Fruit fly (Drosophila melanogaster) whole organism: Measurements from ENCODE around the gene Zip99C.

ENCODE experiments used
- CG8478 ChIP-seq: fragments of >200 bp; optimal IDR thresholded peaks from 2 replicates; lab custom pipeline; 2018; ENCODE audit warnings: inconsistent platforms
- Dll ChIP-seq: fragments of >200 bp; optimal IDR thresholded peaks from 2 replicates; lab custom pipeline; 2017
- EcR ChIP-seq, 2 experiments: fragments of >200 bp; optimal IDR thresholded peaks; 2 replicates each; lab custom pipeline; 2017; ENCODE audit warnings: missing biosample characterization in 2 of 2, missing genetic modification characterization in 2 of 2, missing genetic modification reagents in 2 of 2
- pan ChIP-seq: fragments of >200 bp; optimal IDR thresholded peaks from 2 replicates; lab custom pipeline; 2017
- psq ChIP-seq: fragments of >200 bp; optimal IDR thresholded peaks from 2 replicates; lab custom pipeline; 2017
- usp ChIP-seq: fragments of >200 bp; optimal IDR thresholded peaks from 2 replicates; lab custom pipeline; 2017; ENCODE audit warnings: missing biosample characterization, missing genetic modification characterization, mixed read lengths

Zip99C gene

DNA sequence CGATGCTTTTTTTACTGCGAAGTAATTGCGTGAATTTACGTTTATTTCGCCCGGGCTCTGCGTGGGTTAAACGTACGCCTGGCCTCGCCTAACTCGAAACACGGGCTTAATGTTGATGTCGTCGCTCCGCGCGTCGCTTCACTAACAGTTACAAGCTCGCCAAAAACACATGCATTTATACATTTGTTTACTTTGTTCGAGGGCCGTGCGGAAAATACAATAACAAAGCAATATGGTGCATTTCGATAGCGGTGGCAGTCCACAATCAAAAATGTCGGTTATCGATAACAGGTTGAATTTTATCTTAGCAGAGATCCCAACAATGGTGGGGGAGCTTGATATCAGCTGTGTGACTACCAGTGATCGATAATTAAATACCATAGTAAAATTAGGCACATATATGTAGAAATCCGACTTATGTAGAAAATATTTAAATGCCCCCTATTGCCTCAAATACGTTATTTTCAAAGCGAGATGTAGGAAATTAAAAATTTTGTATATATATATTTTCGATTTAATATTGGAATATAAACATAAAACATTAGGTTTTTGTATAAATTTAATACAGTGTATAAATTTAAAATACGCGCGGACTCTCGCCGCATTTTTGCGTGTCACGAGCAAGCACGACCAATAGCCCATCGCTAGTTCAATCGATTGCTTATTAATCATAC lies at the start of gene Zip99C:
Zip99C (minus strand) TSS at position 220 of the 674 bp plus-strand sequence.
- no peak for TF ChIP-seq usp (GFP tag; lab: Kevin White, UChicago)

dm6 chr3R:29914246-29914645 lies 45.6 kb upstream of the Zip99C start, which contains the start of gene Capa:
TSS of gene Capa (minus strand) at chr3R:29914346.
- TF ChIP-seq EcR (GFP tag; optimal IDR thresholded peaks at IDR 0.05; lab: Kevin White, UChicago) (no peak), psq (no peak), usp (GFP tag; lab: Kevin White, UChicago) (no peak), Dll (lab: Kevin White, UChicago) (no peak), pan (lab: Kevin White, UChicago) (no peak), CG8478 (lab: Kevin White, UChicago) (no peak)

DNA sequence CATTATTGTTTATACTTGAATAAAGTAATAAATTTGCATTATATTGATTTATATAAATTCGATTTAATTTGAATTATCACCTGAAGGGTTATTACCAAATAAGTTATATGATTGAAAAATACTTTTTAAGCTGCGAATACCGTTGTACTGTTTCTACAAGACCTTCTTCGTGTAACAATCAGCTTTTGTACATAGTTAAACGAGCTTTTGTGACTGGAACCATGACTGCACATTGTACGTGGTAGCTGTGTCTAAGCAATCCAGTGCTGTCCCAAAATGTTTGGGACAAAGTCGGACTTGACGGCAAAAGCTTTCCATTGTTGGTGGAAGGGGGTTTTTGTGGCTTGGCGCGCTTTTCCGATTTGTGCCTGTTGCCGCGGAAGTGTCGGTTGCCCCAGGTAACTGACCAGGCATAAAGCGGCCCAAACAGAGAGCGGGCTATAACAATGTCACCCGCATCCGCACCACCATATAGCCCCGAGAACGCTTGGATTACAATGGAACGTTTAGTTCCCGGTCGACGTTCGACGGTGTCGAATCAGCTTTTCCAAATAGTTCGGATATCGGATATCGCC lies 39.0 kb upstream of the Zip99C start, which contains the start of gene CG31036:
CG31036 (plus strand) TSS at position 507 of the 575 bp plus-strand sequence.
- TF ChIP-seq Dll (lab: Kevin White, UChicago): no peak
- TF ChIP-seq usp (GFP tag; lab: Kevin White, UChicago): no peak
- TF ChIP-seq EcR (GFP tag; optimal IDR thresholded peaks at IDR 0.05; lab: Kevin White, UChicago): no peak
- no peak for TF ChIP-seq pan (lab: Kevin White, UChicago)
- no peak for TF ChIP-seq psq
- TF ChIP-seq CG8478 (lab: Kevin White, UChicago): no peak

dm6 chr3R:29905164-29905563 lies 36.5 kb upstream of the Zip99C start, which contains the start of gene CG15515:
TSS of gene CG15515 (plus strand) at chr3R:29905464.
- TF ChIP-seq Dll (lab: Kevin White, UChicago) (no peak), psq (no peak), pan (lab: Kevin White, UChicago) (no peak), CG8478 (lab: Kevin White, UChicago) (no peak), EcR (GFP tag; optimal IDR thresholded peaks at IDR 0.05; lab: Kevin White, UChicago) (no peak), usp (GFP tag; lab: Kevin White, UChicago) (no peak)

DNA sequence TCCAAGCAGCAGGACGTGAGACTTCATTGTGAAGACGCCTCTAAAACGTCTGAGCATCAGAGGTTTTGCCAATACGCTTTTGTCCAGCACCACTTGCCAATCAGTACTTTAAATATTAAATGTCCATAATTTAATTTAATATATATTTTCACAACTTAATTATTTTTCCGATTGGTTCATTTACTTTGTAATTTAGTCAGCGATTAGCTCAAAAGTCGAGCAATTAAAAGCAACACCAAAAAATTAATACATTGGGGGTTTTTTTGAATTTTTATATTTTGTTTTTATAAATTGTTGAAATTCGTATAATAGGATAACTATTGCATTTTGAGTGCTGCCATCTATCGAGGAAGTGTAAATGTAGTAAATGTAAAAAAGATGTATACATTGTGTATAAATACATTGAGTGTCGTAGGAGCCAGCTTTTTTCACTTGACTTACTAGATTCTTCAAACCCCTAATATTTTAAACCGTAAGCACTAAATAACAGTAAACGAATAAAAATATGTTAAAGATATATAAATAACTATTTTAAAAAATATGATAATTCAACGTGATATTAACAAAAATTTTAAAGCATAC lies 35.2 kb upstream of the Zip99C start, which contains the start of gene CG15517:
CG15517 (minus strand) TSS at position 51 of the 582 bp plus-strand sequence.
- TF ChIP-seq Dll (lab: Kevin White, UChicago): no peak
- TF ChIP-seq CG8478 (lab: Kevin White, UChicago): no peak
- no peak for TF ChIP-seq EcR (GFP tag; optimal IDR thresholded peaks at IDR 0.05; lab: Kevin White, UChicago)

dm6 chr3R:29899635-29900034 lies 30.9 kb upstream of the Zip99C start:
- no peak for TF ChIP-seq CG8478 (lab: Kevin White, UChicago)
- no peak for TF ChIP-seq psq
- no peak for TF ChIP-seq pan (lab: Kevin White, UChicago)
- TF ChIP-seq Dll (lab: Kevin White, UChicago): no peak
- no peak for TF ChIP-seq usp (GFP tag; lab: Kevin White, UChicago)
- no peak for TF ChIP-seq EcR (GFP tag; optimal IDR thresholded peaks at IDR 0.05; lab: Kevin White, UChicago)

DNA sequence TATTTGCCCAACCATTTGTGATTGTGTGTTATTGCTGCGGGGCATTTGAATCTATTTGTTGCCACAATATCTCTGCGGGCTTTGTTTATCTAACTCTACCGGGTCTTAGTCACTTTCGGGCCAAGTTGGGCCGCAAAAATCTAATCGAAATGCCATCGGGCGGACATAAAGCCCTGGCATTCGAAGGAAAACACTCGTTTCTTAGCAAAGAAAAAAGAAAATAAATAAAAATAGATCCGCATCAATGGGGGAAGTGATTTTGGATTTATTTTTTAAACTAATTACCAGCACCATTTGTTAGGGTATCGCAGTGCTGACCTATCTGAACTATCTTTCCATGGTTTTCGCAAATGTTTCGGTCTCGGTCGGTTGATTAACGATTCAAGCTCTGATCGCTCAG lies 29.9 kb upstream of the Zip99C start:
- TF ChIP-seq usp (GFP tag; lab: Kevin White, UChicago) (no peak), CG8478 (lab: Kevin White, UChicago) (no peak), pan (lab: Kevin White, UChicago) (no peak), psq (no peak), Dll (lab: Kevin White, UChicago) (no peak), EcR (GFP tag; optimal IDR thresholded peaks at IDR 0.05; lab: Kevin White, UChicago) (no peak)

DNA sequence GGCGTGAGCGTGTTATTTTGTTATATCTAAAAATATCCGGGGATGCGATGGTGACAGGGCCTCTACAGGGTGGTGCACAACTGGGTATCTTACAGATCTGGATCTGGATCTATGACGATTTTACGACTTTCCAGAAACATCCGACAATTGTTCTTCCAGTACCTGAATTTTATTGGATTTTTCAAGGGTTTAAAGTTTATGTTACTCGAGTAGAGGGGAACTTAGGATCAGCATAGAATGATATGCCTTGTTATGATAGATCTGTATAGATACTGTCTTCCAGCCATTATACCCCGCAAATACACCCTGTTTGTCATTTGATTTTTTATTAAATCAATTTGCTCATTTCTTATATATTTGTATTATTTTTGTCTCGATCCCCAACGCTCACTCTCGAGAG lies 25.7 kb upstream of the Zip99C start:
- TF ChIP-seq pan (lab: Kevin White, UChicago): no peak
- no peak for TF ChIP-seq psq
- no peak for TF ChIP-seq EcR (GFP tag; optimal IDR thresholded peaks at IDR 0.05; lab: Kevin White, UChicago)
- no peak for TF ChIP-seq Dll (lab: Kevin White, UChicago)
- TF ChIP-seq CG8478 (lab: Kevin White, UChicago): no peak
- no peak for TF ChIP-seq usp (GFP tag; lab: Kevin White, UChicago)

- TF ChIP-seq usp (GFP tag; lab: Kevin White, UChicago) (no peak), pan (lab: Kevin White, UChicago) (no peak), CG8478 (lab: Kevin White, UChicago) (no peak)
These were observed 24.3 kb upstream of the Zip99C start for dm6 chr3R:29893030-29893429.

DNA sequence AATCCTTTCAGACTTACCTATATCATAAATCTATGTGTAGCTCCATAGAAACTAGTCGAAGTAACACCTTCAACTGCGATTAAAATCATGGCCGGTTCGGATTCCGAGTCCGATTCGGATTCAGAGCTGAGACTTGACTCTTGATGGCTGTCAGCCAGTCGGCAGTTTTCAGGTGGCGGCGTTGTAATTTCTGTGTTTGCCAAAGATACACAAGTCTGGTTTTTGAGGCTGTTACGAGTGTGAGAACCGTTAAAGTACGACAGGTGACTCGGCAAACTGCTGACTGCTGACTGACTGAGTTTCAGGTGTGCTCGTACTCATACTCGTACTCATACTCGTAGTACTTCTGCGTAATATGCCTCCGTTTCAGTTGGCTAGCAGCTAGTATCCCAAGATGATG lies 22.5 kb upstream of the Zip99C start:
- TF ChIP-seq psq: no peak
- TF ChIP-seq EcR (GFP tag; optimal IDR thresholded peaks at IDR 0.05; lab: Kevin White, UChicago): no peak
- no peak for TF ChIP-seq pan (lab: Kevin White, UChicago)
- no peak for TF ChIP-seq Dll (lab: Kevin White, UChicago)
- TF ChIP-seq CG8478 (lab: Kevin White, UChicago): no peak
- no peak for TF ChIP-seq usp (GFP tag; lab: Kevin White, UChicago)

DNA sequence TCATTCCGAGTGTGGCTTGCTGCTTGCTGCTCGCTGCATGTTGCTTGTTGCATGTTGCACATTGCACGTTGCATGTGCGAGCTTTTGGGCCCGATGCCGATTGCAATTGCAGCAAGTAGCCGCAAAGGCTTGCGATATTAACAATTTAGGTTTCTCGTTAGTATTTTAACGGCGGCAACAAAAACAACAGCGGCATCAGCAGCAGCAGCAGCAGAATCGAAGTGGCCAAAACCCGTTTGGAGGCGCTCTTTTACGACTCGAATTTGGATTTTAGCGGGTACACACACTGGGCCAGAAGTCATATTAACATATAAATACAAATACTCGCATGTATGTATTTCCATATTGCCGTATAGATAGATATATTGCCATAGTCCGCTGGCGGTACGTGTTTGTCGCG lies 11.6 kb upstream of the Zip99C start:
- no peak for TF ChIP-seq CG8478 (lab: Kevin White, UChicago)
- no peak for TF ChIP-seq EcR (GFP tag; optimal IDR thresholded peaks at IDR 0.05; lab: Kevin White, UChicago)
- no peak for TF ChIP-seq pan (lab: Kevin White, UChicago)

dm6 chr3R:29876733-29877193 lies 8.1 kb upstream of the Zip99C start, which contains the start of gene CG31038:
TSS of gene CG31038 (plus strand) at chr3R:29877059.
- no peak for TF ChIP-seq usp (GFP tag; lab: Kevin White, UChicago)
- TF ChIP-seq pan (lab: Kevin White, UChicago): no peak
- no peak for TF ChIP-seq EcR (GFP tag; optimal IDR thresholded peaks at IDR 0.05; lab: Kevin White, UChicago)
- TF ChIP-seq psq: no peak
- TF ChIP-seq CG8478 (lab: Kevin White, UChicago): no peak
- no peak for TF ChIP-seq Dll (lab: Kevin White, UChicago)
